Fruit fly (Drosophila melanogaster) whole organism, embryonic: ENCODE measurements around the gene MED19.

Experiments used
- Antp ChIP-seq: fragments of 200-800 bp; sonication (Bioruptor generic); optimal IDR thresholded peaks from 3 replicates; lab custom pipeline; 2016; ENCODE audit warnings: missing biosample characterization, missing genetic modification characterization
- BtbVII ChIP-seq: fragments of 200-800 bp; sonication (Bioruptor generic); optimal IDR thresholded peaks from 3 replicates; lab custom pipeline; 2017; ENCODE audit warnings: missing biosample characterization, mild to moderate bottlenecking, missing genetic modification characterization
- CG10147 ChIP-seq: fragments of 200-800 bp; sonication (Bioruptor generic); optimal IDR thresholded peaks from 2 replicates; lab custom pipeline; 2019; ENCODE audit warnings: missing biosample characterization, mild to moderate bottlenecking, missing genetic modification characterization, moderate library complexity
- CG13894 ChIP-seq: fragments of 200-800 bp; sonication (Bioruptor generic); optimal IDR thresholded peaks from 3 replicates; lab custom pipeline; 2018; ENCODE audit warnings: missing biosample characterization, mild to moderate bottlenecking, missing genetic modification characterization, moderate library complexity
- CG14667 ChIP-seq: fragments of 200-800 bp; sonication (Bioruptor generic); IDR thresholded peaks from 2 replicates; pipeline ENCODE4 v1.3.6; 2022; ENCODE audit warnings: missing biosample characterization, missing genetic modification characterization
- CG15269 ChIP-seq: fragments of 200-800 bp; sonication (Bioruptor generic); optimal IDR thresholded peaks from 2 replicates; lab custom pipeline; 2018; ENCODE audit warnings: missing biosample characterization, mild to moderate bottlenecking, missing genetic modification characterization, moderate library complexity
- CG18262 ChIP-seq: fragments of 200-800 bp; optimal IDR thresholded peaks from 3 replicates; lab custom pipeline; 2019; ENCODE audit warnings: missing biosample characterization, mild to moderate bottlenecking, missing genetic modification characterization, moderate library complexity
- CG2712 ChIP-seq: fragments of 200-800 bp; optimal IDR thresholded peaks from 3 replicates; lab custom pipeline; 2019; ENCODE audit warnings: missing biosample characterization, mild to moderate bottlenecking, missing genetic modification characterization, moderate library complexity
- CG34224 ChIP-seq: fragments of 200-800 bp; sonication (Bioruptor generic); IDR thresholded peaks from 3 replicates; pipeline ENCODE4 v1.3.6; 2022; ENCODE audit warnings: missing biosample characterization, missing genetic modification characterization; ENCODE audit not compliant: partially characterized antibody
- CG5180 ChIP-seq: fragments of 200-800 bp; sonication (Bioruptor generic); optimal IDR thresholded peaks from 3 replicates; lab custom pipeline; 2017; ENCODE audit warnings: missing biosample characterization, missing genetic modification characterization, mild to moderate bottlenecking, moderate library complexity, missing genetic modification reagents
- CG5245 ChIP-seq: fragments of 200-800 bp; sonication (Bioruptor generic); optimal IDR thresholded peaks from 3 replicates; lab custom pipeline; 2016; ENCODE audit warnings: missing biosample characterization, missing genetic modification characterization
- CG6689 ChIP-seq: fragments of 200-800 bp; sonication (Bioruptor generic); IDR thresholded peaks from 2 replicates; pipeline ENCODE4 v1.3.6; 2022; ENCODE audit warnings: missing biosample characterization, missing genetic modification characterization
- CG6813 ChIP-seq: fragments of 200-800 bp; sonication (Bioruptor generic); optimal IDR thresholded peaks from 2 replicates; lab custom pipeline; 2017; ENCODE audit warnings: missing biosample characterization, missing genetic modification characterization, mild to moderate bottlenecking, moderate library complexity, missing genetic modification reagents
- CG7839 ChIP-seq: fragments of 200-800 bp; sonication (Bioruptor generic); optimal IDR thresholded peaks from 3 replicates; lab custom pipeline; 2018; ENCODE audit warnings: missing biosample characterization, mild to moderate bottlenecking, missing genetic modification characterization, moderate library complexity
- CG9817 ChIP-seq: fragments of 200-800 bp; sonication (Bioruptor generic); optimal IDR thresholded peaks from 2 replicates; lab custom pipeline; 2018; ENCODE audit warnings: missing biosample characterization, mild to moderate bottlenecking, missing genetic modification characterization, moderate library complexity
- Dll ChIP-seq: fragments of 200-800 bp; sonication (Bioruptor generic); IDR thresholded peaks from 4 replicates; pipeline ENCODE4 v1.3.6; 2022; ENCODE audit warnings: missing biosample characterization, missing genetic modification characterization; ENCODE audit not compliant: partially characterized antibody
- Doc2 ChIP-seq: fragments of 200-800 bp; sonication (Bioruptor generic); IDR thresholded peaks from 2 replicates; pipeline ENCODE4 v1.3.6; 2022; ENCODE audit warnings: missing biosample characterization, missing genetic modification characterization
- Dp ChIP-seq: fragments of 200-800 bp; sonication (Bioruptor generic); optimal IDR thresholded peaks from 2 replicates; lab custom pipeline; 2018; ENCODE audit warnings: missing biosample characterization, mild to moderate bottlenecking, missing genetic modification characterization, moderate library complexity
- Ets97D ChIP-seq: fragments of 200-800 bp; sonication (Bioruptor generic); optimal IDR thresholded peaks from 3 replicates; lab custom pipeline; 2016; ENCODE audit warnings: missing biosample characterization, missing genetic modification characterization
- Fer3 ChIP-seq: fragments of 200-800 bp; sonication (Bioruptor generic); optimal IDR thresholded peaks from 2 replicates; lab custom pipeline; 2018; ENCODE audit warnings: missing biosample characterization, mild to moderate bottlenecking, missing genetic modification characterization, moderate library complexity
- HHEX ChIP-seq: fragments of 200-800 bp; sonication (Bioruptor generic); optimal IDR thresholded peaks from 3 replicates; lab custom pipeline; 2017; ENCODE audit warnings: missing biosample characterization, mild to moderate bottlenecking, missing genetic modification characterization, missing genetic modification reagents
- Hr51 ChIP-seq, 2 experiments: fragments of 200-800 bp; sonication (Bioruptor generic); optimal IDR thresholded peaks; 2 replicates in 1 of 2; 3 replicates in 1 of 2; lab custom pipeline; 2016 to 2018; ENCODE audit warnings: missing biosample characterization in 2 of 2, missing genetic modification characterization in 2 of 2, mild to moderate bottlenecking in 1 of 2, moderate library complexity in 1 of 2
- Hr78 ChIP-seq, 2 experiments: fragments of 200-800 bp in 1 of 2; fragments of >200 bp in 1 of 2; sonication (Bioruptor generic) in 1 of 2; optimal IDR thresholded peaks; 2 replicates each; lab custom pipeline; 2017 to 2019; ENCODE audit warnings: missing biosample characterization in 2 of 2, missing genetic modification characterization in 2 of 2, mild to moderate bottlenecking in 1 of 2, moderate library complexity in 1 of 2
- Myb ChIP-seq: fragments of 200-800 bp; sonication (Bioruptor generic); optimal IDR thresholded peaks from 2 replicates; lab custom pipeline; 2016; ENCODE audit warnings: missing biosample characterization, missing genetic modification characterization
- Nf-YC ChIP-seq: fragments of 200-800 bp; optimal IDR thresholded peaks from 3 replicates; lab custom pipeline; 2019; ENCODE audit warnings: missing biosample characterization, mild to moderate bottlenecking, missing genetic modification characterization, moderate library complexity
- ab ChIP-seq: fragments of 200-800 bp; sonication (Bioruptor generic); optimal IDR thresholded peaks from 2 replicates; lab custom pipeline; 2016; ENCODE audit warnings: missing biosample characterization, missing genetic modification characterization
- cas ChIP-seq: fragments of 200-800 bp; sonication (Bioruptor generic); IDR thresholded peaks from 2 replicates; pipeline ENCODE4 v1.3.6; 2022; ENCODE audit warnings: missing biosample characterization, missing genetic modification characterization
- chn ChIP-seq: fragments of 200-800 bp; sonication (Bioruptor generic); optimal IDR thresholded peaks from 2 replicates; lab custom pipeline; 2016; ENCODE audit warnings: missing biosample characterization, missing genetic modification characterization
- croc ChIP-seq: fragments of 200-800 bp; sonication (Bioruptor generic); conservative IDR thresholded peaks from 3 replicates; pipeline ENCODE4 v1.3.6; 2022; ENCODE audit warnings: missing biosample characterization, missing genetic modification characterization
- ems ChIP-seq: fragments of 200-800 bp; sonication (Bioruptor generic); optimal IDR thresholded peaks from 3 replicates; lab custom pipeline; 2016; ENCODE audit warnings: missing biosample characterization, missing genetic modification characterization
- exex ChIP-seq: fragments of 200-800 bp; sonication (Bioruptor generic); optimal IDR thresholded peaks from 4 replicates; lab custom pipeline; 2018; ENCODE audit warnings: missing biosample characterization, mild to moderate bottlenecking, missing genetic modification characterization, moderate library complexity
- eyg ChIP-seq: fragments of 200-800 bp; sonication (Bioruptor generic); optimal IDR thresholded peaks from 3 replicates; lab custom pipeline; 2016; ENCODE audit warnings: missing biosample characterization, missing genetic modification characterization
- gem ChIP-seq: fragments of 200-800 bp; sonication (Bioruptor generic); optimal IDR thresholded peaks from 2 replicates; lab custom pipeline; 2019; ENCODE audit warnings: missing biosample characterization, mild to moderate bottlenecking, missing genetic modification characterization, moderate library complexity
- jing ChIP-seq: fragments of 200-800 bp; sonication (Bioruptor generic); optimal IDR thresholded peaks from 2 replicates; lab custom pipeline; 2018; ENCODE audit warnings: missing biosample characterization, mild to moderate bottlenecking, missing genetic modification characterization
- kni ChIP-seq: fragments of 200-800 bp; sonication (Bioruptor generic); optimal IDR thresholded peaks from 3 replicates; lab custom pipeline; 2017; ENCODE audit warnings: mild to moderate bottlenecking, missing biosample characterization, missing genetic modification reagents, missing genetic modification characterization
- lab ChIP-seq: fragments of 200-800 bp; sonication (Bioruptor generic); optimal IDR thresholded peaks from 3 replicates; lab custom pipeline; 2017; ENCODE audit warnings: missing biosample characterization, missing genetic modification characterization, mild to moderate bottlenecking, moderate library complexity, missing genetic modification reagents
- lmd ChIP-seq: fragments of 200-800 bp; sonication (Bioruptor generic); IDR thresholded peaks from 2 replicates; pipeline ENCODE4 v1.3.6; 2022; ENCODE audit warnings: missing biosample characterization, missing genetic modification characterization
- mirr ChIP-seq: fragments of 200-800 bp; sonication (Bioruptor generic); optimal IDR thresholded peaks from 3 replicates; lab custom pipeline; 2018; ENCODE audit warnings: missing biosample characterization, mild to moderate bottlenecking, missing genetic modification characterization
- psq ChIP-seq: fragments of 200-800 bp; sonication (Bioruptor generic); optimal IDR thresholded peaks from 2 replicates; lab custom pipeline; 2017; ENCODE audit warnings: missing biosample characterization, missing genetic modification characterization
- sens ChIP-seq: fragments of 200-800 bp; sonication (Bioruptor generic); peaks from one replicate; lab custom pipeline; 2016; ENCODE audit warnings: missing biosample characterization, missing genetic modification characterization
- slp2 ChIP-seq: fragments of 200-800 bp; sonication (Bioruptor generic); optimal IDR thresholded peaks from 2 replicates; lab custom pipeline; 2016; ENCODE audit warnings: missing biosample characterization, missing genetic modification characterization
- stwl ChIP-seq: fragments of 200-800 bp; sonication (Bioruptor generic); optimal IDR thresholded peaks from 3 replicates; lab custom pipeline; 2018; ENCODE audit warnings: missing biosample characterization, mild to moderate bottlenecking, missing genetic modification characterization, moderate library complexity
- tio ChIP-seq: fragments of 200-800 bp; sonication (Bioruptor generic); optimal IDR thresholded peaks from 2 replicates; lab custom pipeline; 2017; ENCODE audit warnings: missing biosample characterization, missing genetic modification characterization, inconsistent platforms
- tna ChIP-seq: fragments of 200-800 bp; sonication (Bioruptor generic); IDR thresholded peaks from 2 replicates; pipeline ENCODE4 v1.3.6; 2022; ENCODE audit warnings: missing biosample characterization, missing genetic modification characterization; ENCODE audit not compliant: partially characterized antibody
- tx ChIP-seq: fragments of 200-800 bp; sonication (Bioruptor generic); optimal IDR thresholded peaks from 2 replicates; lab custom pipeline; 2016; ENCODE audit warnings: missing biosample characterization, missing genetic modification characterization
- z ChIP-seq: fragments of 200-800 bp; sonication (Bioruptor generic); IDR thresholded peaks from 3 replicates; pipeline ENCODE4 v1.3.6; 2022; ENCODE audit warnings: missing biosample characterization, missing genetic modification characterization
- zfh2 ChIP-seq: fragments of 200-800 bp; sonication (Bioruptor generic); optimal IDR thresholded peaks from 2 replicates; lab custom pipeline; 2016; ENCODE audit warnings: missing biosample characterization, missing genetic modification characterization

MED19 gene

DNA sequence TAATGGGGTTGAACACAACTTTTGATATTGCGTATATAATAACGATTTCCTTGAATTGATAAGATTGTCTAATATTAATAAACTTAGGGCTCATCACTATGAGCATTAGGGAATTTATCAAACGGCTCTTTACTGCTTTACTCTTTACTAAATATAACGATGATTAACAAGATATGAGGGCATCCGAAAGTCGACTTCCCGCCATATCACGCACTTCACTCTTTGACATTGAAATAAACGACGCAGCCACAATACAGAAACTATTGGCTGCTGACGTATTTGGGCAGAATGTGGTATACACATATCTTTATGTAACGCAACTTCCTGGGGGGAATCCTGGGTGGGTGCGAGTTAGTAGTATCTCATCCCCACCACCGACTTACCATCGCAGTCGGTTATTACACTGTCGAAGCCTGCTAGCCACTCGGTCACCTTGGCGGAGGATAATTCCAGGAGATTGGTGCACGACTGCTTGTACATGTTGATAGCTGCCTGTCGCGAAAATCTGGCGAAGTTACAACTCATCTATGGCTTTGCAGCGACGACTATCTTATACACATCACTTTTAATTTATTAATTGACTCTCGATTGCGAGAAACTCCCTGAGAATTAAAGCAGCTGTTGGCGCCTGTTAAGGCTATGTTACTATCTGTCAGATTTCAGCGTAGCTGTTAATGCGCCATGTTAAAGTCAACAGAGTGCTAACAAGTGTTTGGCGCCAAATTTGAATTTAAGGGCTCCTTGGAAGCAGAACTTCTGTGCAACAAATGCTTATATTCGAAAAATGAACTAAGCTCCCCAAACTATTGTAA lies 3.2 kb downstream of the MED19 start, which contains the start of gene CG5567 (continued):
- peak; percentile 23 for TF ChIP-seq gem (tag; lab: Kevin White, UChicago)
- TF ChIP-seq kni, result no peak
- TF ChIP-seq psq (GFP tag; lab: Kevin White, UChicago), result no peak
- no peak for TF ChIP-seq CG2712 (tag; lab: Kevin White, UChicago)
- peak; percentile 42 for TF ChIP-seq lab (GFP tag; lab: Kevin White, UChicago)
- TF ChIP-seq CG5180 (GFP tag; lab: Kevin White, UChicago), result no peak
- TF ChIP-seq croc (GFP tag; lab: Robert Waterston, UW), result no peak
- TF ChIP-seq slp2, result no peak
- TF ChIP-seq CG6689 (GFP tag; lab: Robert Waterston, UW), result no peak
- no peak for TF ChIP-seq cas
- TF ChIP-seq mirr, result no peak
- TF ChIP-seq Doc2 (GFP tag; lab: Robert Waterston, UW), result no peak
- peak; percentile 16 for TF ChIP-seq CG13894 (tag; lab: Kevin White, UChicago)
- peak; percentile 86 for TF ChIP-seq Dp (GFP tag; lab: Kevin White, UChicago)
- peak; percentile 30 for TF ChIP-seq Fer3 (tag; lab: Kevin White, UChicago)
- TF ChIP-seq zfh2 (GFP tag; lab: Kevin White, UChicago), result no peak
- TF ChIP-seq sens (GFP tag; lab: Kevin White, UChicago), result peak; percentile 82
- TF ChIP-seq ab (GFP tag; lab: Kevin White, UChicago), result no peak
- TF ChIP-seq CG7839 (tag; lab: Kevin White, UChicago), result peak; percentile 42
- TF ChIP-seq Antp (GFP tag; lab: Kevin White, UChicago), result no peak
- TF ChIP-seq CG9817 (tag; lab: Kevin White, UChicago), result no peak
- TF ChIP-seq chn, result no peak
- TF ChIP-seq eyg (GFP tag; lab: Kevin White, UChicago), result no peak
- no peak for TF ChIP-seq CG10147 (GFP tag; lab: Kevin White, UChicago)
- no peak for TF ChIP-seq tx (GFP tag; lab: Kevin White, UChicago)
- TF ChIP-seq Hr51 (GFP tag; optimal IDR thresholded peaks at IDR 0.05; lab: Kevin White, UChicago), result peak in 1 of 2 experiments; percentile 10
- no peak for TF ChIP-seq jing (GFP tag; lab: Kevin White, UChicago)
- TF ChIP-seq CG5245, result no peak
- no peak for TF ChIP-seq z (GFP tag; lab: Robert Waterston, UW)

DNA sequence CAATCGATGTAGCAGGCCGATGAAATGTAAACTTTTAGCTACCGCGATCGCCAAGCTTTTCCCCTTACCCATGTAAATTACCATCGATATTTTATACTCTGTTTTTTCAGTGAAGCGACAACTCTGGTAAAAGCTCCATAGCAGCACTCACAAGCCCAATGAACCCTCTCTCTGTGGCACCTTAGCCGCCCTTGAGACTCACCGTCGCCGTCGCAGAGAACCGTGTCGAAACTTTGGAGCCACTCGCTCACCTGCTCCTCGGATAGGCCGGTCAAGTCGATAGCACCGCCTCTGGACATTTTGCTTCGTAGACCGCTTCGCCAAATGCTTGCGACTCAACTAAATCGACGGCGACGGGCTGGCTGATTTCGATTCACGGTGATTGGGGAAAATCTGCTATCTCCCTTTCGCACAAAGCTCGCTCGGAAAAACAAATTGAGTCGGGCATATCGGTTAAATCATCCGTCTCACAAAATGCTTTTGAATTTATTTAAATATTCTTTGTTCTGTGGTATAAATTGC lies 5.2 kb downstream of the MED19 start, which contains the start of gene CG5577:
CG5577 (minus strand) TSS at position 343 of the 522 bp plus-strand sequence.
- no peak for TF ChIP-seq CG6813 (GFP tag; lab: Kevin White, UChicago)
- no peak for TF ChIP-seq Doc2 (GFP tag; lab: Robert Waterston, UW)
- peak; percentile 53 for TF ChIP-seq CG13894 (tag; lab: Kevin White, UChicago)
- TF ChIP-seq tna (GFP tag; lab: Robert Waterston, UW), result peak; percentile 42; the same call in 1 of the 2 replicates
- peak; percentile 10 for TF ChIP-seq Myb (GFP tag; lab: Kevin White, UChicago)
- TF ChIP-seq tio (GFP tag; lab: Kevin White, UChicago), result no peak
- no peak for TF ChIP-seq CG14667 (GFP tag; lab: Robert Waterston, UW)
- 0 out of 3 replicates have a peak, but pooled peaks have one; percentile 47 for TF ChIP-seq z (GFP tag; lab: Robert Waterston, UW)
- TF ChIP-seq lmd (GFP tag; lab: Robert Waterston, UW), result peak; percentile 15; the same call in 1 of the 2 replicates
- TF ChIP-seq Ets97D (GFP tag; lab: Kevin White, UChicago), result no peak
- TF ChIP-seq CG18262 (tag; lab: Kevin White, UChicago), result no peak
- TF ChIP-seq ems (GFP tag; lab: Kevin White, UChicago), result no peak
- TF ChIP-seq Dll (GFP tag; lab: Robert Waterston, UW), result peak; percentile 67
- peak; percentile 7 for TF ChIP-seq BtbVII (GFP tag; lab: Kevin White, UChicago)
- peak; percentile 90 for TF ChIP-seq Nf-YC (tag; lab: Kevin White, UChicago)
- TF ChIP-seq CG15269 (tag; lab: Kevin White, UChicago), result peak; percentile 27
- peak; percentile 60 for TF ChIP-seq CG34224 (GFP tag; lab: Robert Waterston, UW)
- TF ChIP-seq exex (tag; lab: Kevin White, UChicago), result peak; percentile 50
- peak in 1 of 2 experiments; percentile 13 for TF ChIP-seq Hr78 (GFP tag; optimal IDR thresholded peaks at IDR 0.05; lab: Kevin White, UChicago)
- peak; percentile 8 for TF ChIP-seq stwl (tag; lab: Kevin White, UChicago)
- peak; percentile 38 for TF ChIP-seq HHEX (GFP tag; lab: Kevin White, UChicago)
